Worm (Caenorhabditis elegans): ENCODE data around the gene F58A6.2.

Gene F58A6.2

ce11 chrII:5187934-5188333 is 51.4 kb downstream of the F58A6.2 start:
- no peak for TF ChIP-seq nhr-77 (tag; optimal IDR thresholded peaks at IDR 0.05)
- TF ChIP-seq lsy-12 (tag; optimal IDR thresholded peaks at IDR 0.05): no peak
- no peak for TF ChIP-seq pha-4 (tag; optimal IDR thresholded peaks at IDR 0.05)
- no peak for TF ChIP-seq nhr-67 (tag; optimal IDR thresholded peaks at IDR 0.05)
- TF ChIP-seq snpc-4 (tag; optimal IDR thresholded peaks at IDR 0.05): no peak
- no peak for TF ChIP-seq unc-62 (GFP tag; optimal IDR thresholded peaks at IDR 0.05)
- TF ChIP-seq ceh-16 (tag; optimal IDR thresholded peaks at IDR 0.05): no peak
- TF ChIP-seq zag-1 (tag; optimal IDR thresholded peaks at IDR 0.05): no peak
- no peak for TF ChIP-seq nhr-76 (tag; optimal IDR thresholded peaks at IDR 0.05)
- no peak for TF ChIP-seq nhr-237 (tag; optimal IDR thresholded peaks at IDR 0.05)
- no peak for TF ChIP-seq daf-12 (tag; optimal IDR thresholded peaks at IDR 0.05)
- no peak for TF ChIP-seq jun-1 (tag; optimal IDR thresholded peaks at IDR 0.05)
- TF ChIP-seq skn-1 (tag; optimal IDR thresholded peaks at IDR 0.05): no peak
- no peak for TF ChIP-seq aly-2 (tag; optimal IDR thresholded peaks at IDR 0.05)

Measured in whole organism, L3 larva.